Fruit fly (Drosophila melanogaster): ENCODE results near the gene PH4alphaNE1.

DNA sequence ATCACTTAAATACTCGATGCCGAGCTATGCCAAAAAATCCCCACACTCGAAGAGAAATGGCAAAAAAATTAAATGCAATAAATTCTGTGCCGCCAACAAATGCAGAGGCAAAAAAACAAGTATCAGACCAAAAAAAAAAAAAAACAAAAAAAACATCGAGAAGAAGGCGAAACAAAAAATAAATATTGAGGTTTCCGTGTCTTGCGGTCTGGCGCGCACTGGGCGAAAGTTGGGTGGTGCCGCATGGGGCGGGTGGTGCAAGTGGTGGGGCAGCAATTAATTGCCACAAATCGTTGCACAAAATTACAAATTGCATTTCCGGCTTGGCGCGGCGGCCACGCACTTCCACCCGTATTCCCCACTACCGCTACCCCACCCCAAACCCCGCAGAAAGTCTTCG is 34.3 kb upstream of the PH4alphaNE1 start:
- TF ChIP-seq Sox102F (GFP tag; optimal IDR thresholded peaks at IDR 0.05) (no peak), CG11902 (GFP tag; optimal IDR thresholded peaks at IDR 0.05) (no peak), Hr38 (GFP tag; optimal IDR thresholded peaks at IDR 0.05) (no peak), CG7368 (GFP tag; optimal IDR thresholded peaks at IDR 0.05) (no peak), Sox14 (GFP tag; optimal IDR thresholded peaks at IDR 0.05) (no peak), svp (GFP tag) (no peak)
